Fruit fly (Drosophila melanogaster) whole organism, pupa: ENCODE data around the gene CG14969.

Source experiments
- CG10348 ChIP-seq: fragments of 200-800 bp; sonication (Bioruptor generic); IDR thresholded peaks from 2 replicates; pipeline ENCODE4 v1.3.6; 2022; ENCODE audit warnings: missing biosample characterization, missing genetic modification characterization
- CG12605 ChIP-seq: fragments of 200-800 bp; sonication (Bioruptor generic); IDR thresholded peaks from 2 replicates; pipeline ENCODE4 v1.3.6; 2022; ENCODE audit warnings: missing biosample characterization, missing genetic modification characterization
- CG13204 ChIP-seq: fragments of 200-800 bp; sonication (Bioruptor generic); optimal IDR thresholded peaks from 2 replicates; lab custom pipeline; 2018; ENCODE audit warnings: missing biosample characterization, mild to moderate bottlenecking, missing genetic modification characterization, moderate library complexity
- CG14655 ChIP-seq: fragments of 200-800 bp; sonication (Bioruptor generic); optimal IDR thresholded peaks from 3 replicates; lab custom pipeline; 2017; ENCODE audit warnings: mild to moderate bottlenecking, missing biosample characterization, missing genetic modification reagents, missing genetic modification characterization
- CG15710 ChIP-seq: fragments of 200-800 bp; sonication (Bioruptor generic); optimal IDR thresholded peaks from 2 replicates; lab custom pipeline; 2018; ENCODE audit warnings: missing biosample characterization, mild to moderate bottlenecking, missing genetic modification characterization, moderate library complexity
- CG17806 ChIP-seq: fragments of 200-800 bp; sonication (Bioruptor generic); optimal IDR thresholded peaks from 2 replicates; lab custom pipeline; 2018; ENCODE audit warnings: missing biosample characterization, mild to moderate bottlenecking, missing genetic modification characterization, moderate library complexity
- CG32121 ChIP-seq: fragments of 200-800 bp; sonication (Bioruptor generic); IDR thresholded peaks from 2 replicates; pipeline ENCODE4 v1.3.6; 2022; ENCODE audit warnings: missing biosample characterization, missing genetic modification characterization
- CG34367 ChIP-seq: fragments of 200-800 bp; sonication (Bioruptor generic); optimal IDR thresholded peaks from 2 replicates; lab custom pipeline; 2018; ENCODE audit warnings: missing biosample characterization, mild to moderate bottlenecking, missing genetic modification characterization
- CG4496 ChIP-seq: fragments of 200-800 bp; sonication (Bioruptor generic); IDR thresholded peaks from 3 replicates; pipeline ENCODE4 v1.3.6; 2022; ENCODE audit warnings: missing biosample characterization, missing genetic modification characterization
- CG8159 ChIP-seq: fragments of 200-800 bp; sonication (Bioruptor generic); optimal IDR thresholded peaks from 3 replicates; lab custom pipeline; 2018; ENCODE audit warnings: missing biosample characterization, mild to moderate bottlenecking, missing genetic modification characterization, moderate library complexity
- CG8301 ChIP-seq: fragments of 200-800 bp; sonication (Bioruptor generic); optimal IDR thresholded peaks from 2 replicates; lab custom pipeline; 2018; ENCODE audit warnings: missing biosample characterization, mild to moderate bottlenecking, missing genetic modification characterization
- CG9948 ChIP-seq: fragments of 200-800 bp; sonication (Bioruptor generic); optimal IDR thresholded peaks from 2 replicates; lab custom pipeline; 2018; ENCODE audit warnings: missing biosample characterization, mild to moderate bottlenecking, missing genetic modification characterization, moderate library complexity
- D1 ChIP-seq: fragments of 200-800 bp; sonication (Bioruptor generic); optimal IDR thresholded peaks from 2 replicates; lab custom pipeline; 2018; ENCODE audit warnings: missing biosample characterization, mild to moderate bottlenecking, missing genetic modification characterization, moderate library complexity
- EcR ChIP-seq: fragments of 200-800 bp; sonication (Bioruptor generic); optimal IDR thresholded peaks from 3 replicates; lab custom pipeline; 2019; ENCODE audit warnings: missing biosample characterization, missing genetic modification characterization, mild to moderate bottlenecking, moderate library complexity, missing genetic modification reagents
- Ets98B ChIP-seq: fragments of 200-800 bp; sonication (Bioruptor generic); IDR thresholded peaks from 2 replicates; pipeline ENCODE4 v1.3.6; 2022; ENCODE audit warnings: missing biosample characterization, missing genetic modification characterization
- Pif1A ChIP-seq: fragments of 200-800 bp; sonication (Bioruptor generic); optimal IDR thresholded peaks from 3 replicates; lab custom pipeline; 2016; ENCODE audit warnings: missing biosample characterization, missing genetic modification characterization
- Pif1B ChIP-seq: fragments of 200-800 bp; sonication (Bioruptor generic); optimal IDR thresholded peaks from 3 replicates; lab custom pipeline; 2016; ENCODE audit warnings: missing biosample characterization, missing genetic modification characterization
- Snoo ChIP-seq: fragments of 200-800 bp; sonication (Bioruptor generic); optimal IDR thresholded peaks from 3 replicates; lab custom pipeline; 2017; ENCODE audit warnings: missing biosample characterization, mild to moderate bottlenecking, missing genetic modification characterization, inconsistent platforms
- fd96Ca ChIP-seq: fragments of 200-800 bp; sonication (Bioruptor generic); IDR thresholded peaks from 3 replicates; pipeline ENCODE4 v1.3.6; 2022; ENCODE audit warnings: missing biosample characterization, missing genetic modification characterization
- gl ChIP-seq: fragments of 200-800 bp; sonication (Bioruptor generic); optimal IDR thresholded peaks from 2 replicates; lab custom pipeline; 2018; ENCODE audit warnings: missing biosample characterization, mild to moderate bottlenecking, missing genetic modification characterization
- rn ChIP-seq: fragments of 200-800 bp; sonication (Bioruptor generic); IDR thresholded peaks from 2 replicates; pipeline ENCODE4 v1.3.6; 2022; ENCODE audit warnings: missing biosample characterization, missing genetic modification characterization

Gene CG14969

DNA sequence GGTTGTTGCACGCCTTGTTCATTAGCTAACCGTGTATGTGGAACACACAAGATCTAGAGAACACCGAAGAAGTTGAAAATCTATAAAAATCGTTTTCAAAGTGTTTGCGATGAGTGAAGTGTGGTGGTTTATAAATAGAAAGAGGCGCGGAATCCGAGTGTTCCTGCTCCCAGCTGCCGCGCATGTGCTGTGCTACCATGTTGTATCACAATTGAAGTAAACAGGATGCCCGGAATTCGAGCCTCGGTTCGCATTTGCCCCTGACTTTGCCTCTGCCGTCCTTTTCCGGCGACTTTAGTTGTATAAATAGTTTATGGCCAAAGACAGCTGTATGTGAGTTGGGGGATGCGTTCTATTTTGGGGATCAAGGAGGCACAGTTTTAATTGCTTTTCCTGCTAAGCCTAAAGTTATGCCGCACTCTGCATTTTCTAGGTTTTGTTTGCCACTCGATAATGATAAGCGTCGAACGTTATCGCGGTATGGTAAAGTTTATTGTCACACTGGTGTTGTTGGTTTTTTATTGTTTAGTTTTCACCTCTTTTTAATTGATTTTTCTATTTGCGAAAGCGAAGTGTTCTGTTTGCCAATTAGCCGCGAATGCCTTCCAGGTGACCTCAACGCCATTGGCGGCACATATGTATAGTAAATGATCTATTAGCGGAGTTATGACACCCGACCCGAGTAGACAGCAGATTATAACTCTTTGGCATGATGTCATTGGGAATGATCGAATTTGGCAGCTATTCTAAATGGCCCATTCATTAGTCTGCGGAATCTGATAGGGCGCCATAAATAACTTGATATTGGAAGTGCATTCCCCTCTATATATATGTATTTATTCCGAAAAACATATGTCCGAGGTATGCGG lies 14.4 kb upstream of the CG14969 start:
- TF ChIP-seq rn (GFP tag; lab: Robert Waterston, UW) (no peak), Pif1B (GFP tag; lab: Kevin White, UChicago) (no peak), CG4496 (GFP tag; lab: Robert Waterston, UW) (0 out of 3 replicates have a peak, but pooled peaks have one; percentile 26), EcR (peak; percentile 53)
- TF ChIP-seq, all 21 proteins: peak for 2

DNA sequence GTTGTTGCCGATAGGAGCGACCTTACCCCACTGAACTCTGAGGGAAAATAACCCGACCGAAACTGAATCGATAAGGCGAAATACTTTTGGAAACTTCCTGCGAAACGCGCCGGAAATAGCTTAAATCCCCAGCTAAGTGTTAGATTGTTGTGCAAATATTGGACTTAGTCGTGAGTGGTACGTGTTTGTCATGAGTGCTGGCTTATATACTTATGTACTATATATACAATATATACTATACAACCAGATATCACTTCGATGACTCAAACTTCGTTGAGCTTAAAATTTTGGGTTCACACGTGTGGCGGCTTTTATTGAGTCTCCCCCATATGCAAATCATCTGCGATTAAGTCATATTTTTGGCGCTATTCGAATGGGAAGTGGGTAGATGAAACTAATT lies 11.5 kb upstream of the CG14969 start:
- no peak for TF ChIP-seq Pif1A (GFP tag; lab: Kevin White, UChicago)
- TF ChIP-seq Ets98B = no peak
- TF ChIP-seq CG14655 (GFP tag; lab: Kevin White, UChicago) = no peak
- TF ChIP-seq CG4496 (GFP tag; lab: Robert Waterston, UW) = no peak
- no peak for TF ChIP-seq gl
- no peak for TF ChIP-seq CG8159 (tag; lab: Kevin White, UChicago)
- TF ChIP-seq CG8301 (tag; lab: Kevin White, UChicago) = no peak
- no peak for TF ChIP-seq CG15710 (tag; lab: Kevin White, UChicago)
- no peak for TF ChIP-seq CG34367
- no peak for TF ChIP-seq CG12605 (GFP tag; lab: Robert Waterston, UW)
- no peak for TF ChIP-seq fd96Ca (GFP tag; lab: Robert Waterston, UW)
- no peak for TF ChIP-seq Pif1B (GFP tag; lab: Kevin White, UChicago)
- TF ChIP-seq Snoo (tag; lab: Kevin White, UChicago) = no peak
- no peak for TF ChIP-seq CG10348 (GFP tag; lab: Robert Waterston, UW)
- TF ChIP-seq rn (GFP tag; lab: Robert Waterston, UW) = no peak

DNA sequence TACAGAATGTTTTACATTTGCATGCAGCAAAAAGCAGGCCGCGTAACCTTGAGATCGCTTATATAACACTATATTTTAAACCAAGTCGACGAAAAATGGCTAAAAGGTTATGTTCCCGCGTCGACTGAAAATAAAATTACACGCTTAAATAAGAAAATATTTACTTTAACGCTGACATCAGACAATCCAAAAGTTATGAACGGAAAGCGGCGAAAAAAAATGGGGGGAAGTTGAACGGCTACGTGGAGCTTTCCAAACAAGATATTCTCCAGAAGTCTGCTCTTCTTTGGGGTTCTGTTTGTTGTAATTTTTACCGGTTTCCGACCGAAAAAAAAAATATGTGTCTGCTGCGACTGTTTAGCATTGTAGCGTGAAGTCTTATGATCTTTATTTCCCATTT lies 9.8 kb upstream of the CG14969 start:
- TF ChIP-seq Snoo (tag; lab: Kevin White, UChicago) (no peak), CG9948 (tag; lab: Kevin White, UChicago) (no peak), Pif1B (GFP tag; lab: Kevin White, UChicago) (no peak), D1 (tag; lab: Kevin White, UChicago) (no peak), CG13204 (GFP tag; lab: Kevin White, UChicago) (no peak), CG14655 (GFP tag; lab: Kevin White, UChicago) (no peak), Ets98B (no peak), CG32121 (GFP tag; lab: Robert Waterston, UW) (no peak), CG10348 (GFP tag; lab: Robert Waterston, UW) (no peak), gl (no peak), EcR (no peak), CG8301 (tag; lab: Kevin White, UChicago) (no peak), CG34367 (no peak), rn (GFP tag; lab: Robert Waterston, UW) (no peak), Pif1A (GFP tag; lab: Kevin White, UChicago) (no peak), CG8159 (tag; lab: Kevin White, UChicago) (no peak)

DNA sequence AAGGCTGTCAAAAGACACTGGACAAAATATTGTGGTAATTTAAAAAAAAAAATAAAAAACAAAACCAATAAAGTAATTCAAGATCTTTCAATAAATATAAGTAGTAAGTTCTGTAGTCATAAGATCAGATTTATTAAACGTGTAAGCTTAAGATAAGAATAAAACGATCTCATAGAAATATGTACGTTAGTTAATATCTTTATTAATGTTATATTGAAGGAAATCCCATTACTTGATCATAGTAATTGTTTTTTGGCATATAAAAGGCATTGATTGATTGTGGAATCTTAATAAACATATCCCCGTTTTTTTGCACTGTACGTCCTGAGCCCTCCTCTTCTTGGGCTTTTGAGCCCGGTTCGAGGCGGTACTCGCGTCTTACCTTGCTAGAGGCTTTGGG lies 8.5 kb upstream of the CG14969 start:
- TF ChIP-seq CG34367 (no peak), CG8159 (tag; lab: Kevin White, UChicago) (peak; percentile 55), CG17806 (peak; percentile 40), CG9948 (tag; lab: Kevin White, UChicago) (peak; percentile 44), CG8301 (tag; lab: Kevin White, UChicago) (peak; percentile 41), CG15710 (tag; lab: Kevin White, UChicago) (peak; percentile 44), fd96Ca (GFP tag; lab: Robert Waterston, UW) (no peak), Pif1A (GFP tag; lab: Kevin White, UChicago) (peak; percentile 13), Snoo (tag; lab: Kevin White, UChicago) (peak; percentile 82), CG14655 (GFP tag; lab: Kevin White, UChicago) (peak; percentile 50), Pif1B (GFP tag; lab: Kevin White, UChicago) (peak; percentile 35)
- TF ChIP-seq, all 21 proteins: peak for 9

DNA sequence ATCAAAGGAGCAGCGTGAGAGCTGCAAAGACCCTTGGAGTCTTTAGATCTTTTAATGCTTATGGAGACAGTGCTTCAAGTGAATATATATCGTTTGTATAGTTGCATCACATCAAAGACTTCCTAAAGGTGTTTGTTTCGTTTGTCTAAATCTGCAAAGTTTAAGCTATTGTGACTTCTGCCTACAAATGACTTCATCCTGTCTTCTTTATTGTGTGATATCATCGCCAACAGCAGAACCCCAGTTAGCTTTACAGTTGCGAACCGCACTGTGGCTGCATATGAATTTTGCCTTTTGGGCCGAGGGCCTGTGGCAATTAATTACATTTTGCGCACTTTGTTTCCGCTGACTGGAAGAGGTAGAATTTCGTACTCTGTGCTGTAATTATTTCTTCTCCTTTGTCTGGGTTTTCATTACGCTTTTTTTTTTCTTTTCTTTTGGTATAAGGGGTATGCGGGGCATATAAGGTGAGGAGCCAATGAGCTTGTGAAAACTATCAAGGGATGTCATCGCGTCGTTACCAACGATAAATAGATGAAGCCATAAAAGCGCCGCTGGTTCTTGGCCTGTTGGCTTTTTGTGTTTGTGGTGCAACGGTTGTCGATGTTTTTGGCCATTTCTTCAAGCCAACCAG lies 7.6 kb upstream of the CG14969 start:
- TF ChIP-seq Pif1A (GFP tag; lab: Kevin White, UChicago) (peak; percentile 64), CG12605 (GFP tag; lab: Robert Waterston, UW) (no peak), CG13204 (GFP tag; lab: Kevin White, UChicago) (peak; percentile 26), Pif1B (GFP tag; lab: Kevin White, UChicago) (peak; percentile 51), CG17806 (peak; percentile 61), CG15710 (tag; lab: Kevin White, UChicago) (peak; percentile 64), CG34367 (peak; percentile 61), CG32121 (GFP tag; lab: Robert Waterston, UW) (no peak), CG10348 (GFP tag; lab: Robert Waterston, UW) (no peak), CG8301 (tag; lab: Kevin White, UChicago) (peak; percentile 48), Snoo (tag; lab: Kevin White, UChicago) (peak; percentile 76), CG8159 (tag; lab: Kevin White, UChicago) (peak; percentile 67), gl (peak; percentile 6), CG9948 (tag; lab: Kevin White, UChicago) (peak; percentile 69), CG14655 (GFP tag; lab: Kevin White, UChicago) (peak; percentile 64), fd96Ca (GFP tag; lab: Robert Waterston, UW) (no peak), CG4496 (GFP tag; lab: Robert Waterston, UW) (no peak), rn (GFP tag; lab: Robert Waterston, UW) (no peak), EcR (peak; percentile 22), D1 (tag; lab: Kevin White, UChicago) (no peak), Ets98B (no peak)
